Worm (Caenorhabditis elegans) whole organism, midembryonic: ENCODE data around the gene tag-243.

Experiments used
- klf-2 ChIP-seq: fragments of 200-800 bp; sonication (Bioruptor generic); conservative IDR thresholded peaks from 2 replicates; pipeline ENCODE4 v1.3.6; 2022; ENCODE audit warnings: missing genetic modification reagents, missing genetic modification characterization, missing compliant biosample characterization
- ztf-23 ChIP-seq: fragments of 200-800 bp; sonication (Bioruptor generic); IDR thresholded peaks from 2 replicates; pipeline ENCODE4 v1.3.6; 2022; ENCODE audit warnings: missing genetic modification reagents, missing genetic modification characterization, missing compliant biosample characterization

DNA sequence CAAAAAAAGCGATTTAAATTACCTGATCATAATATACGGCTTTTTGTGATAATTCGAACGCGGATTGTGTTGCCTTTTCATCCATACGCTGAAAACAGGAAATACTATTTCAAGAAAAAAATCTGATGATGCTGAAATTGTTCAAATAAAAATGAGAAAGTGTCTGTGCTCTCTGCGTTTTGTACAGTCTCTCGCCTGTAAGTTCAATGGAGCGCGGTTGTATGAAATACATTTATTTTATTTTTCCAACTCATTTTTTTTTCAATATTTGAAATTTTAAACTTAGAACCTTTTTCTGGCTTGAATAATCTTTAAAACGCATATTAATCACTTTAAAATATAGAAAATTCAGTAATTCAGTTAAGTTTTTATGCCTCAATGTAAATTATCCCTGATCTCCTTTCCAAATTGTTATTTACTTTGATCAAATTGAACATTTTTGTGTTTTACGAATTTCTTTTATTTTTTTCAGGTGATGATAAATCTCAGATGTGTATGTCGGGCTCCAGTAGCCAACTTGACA, 15.7 kb upstream of the tag-243 start, which contains the start of the genes clp-2 and mrpl-16:
- no peak for TF ChIP-seq klf-2 (GFP tag; lab: Robert Waterston, UW)
- no peak for TF ChIP-seq ztf-23 (GFP tag; lab: Robert Waterston, UW)
